Fruit fly (Drosophila melanogaster) whole organism, embryonic: ENCODE data around the gene Rab8.

Experiments
- Ada2b ChIP-seq: fragments of 200-800 bp; sonication (Bioruptor generic); IDR thresholded peaks from 2 replicates; pipeline ENCODE4 v1.3.6; 2022; ENCODE audit warnings: missing biosample characterization, missing genetic modification characterization
- CG10209 ChIP-seq: fragments of 200-800 bp; sonication (Bioruptor generic); optimal IDR thresholded peaks from 3 replicates; lab custom pipeline; 2017; ENCODE audit warnings: missing biosample characterization, mild to moderate bottlenecking, missing genetic modification characterization, missing genetic modification reagents
- CG1024 ChIP-seq: fragments of 200-800 bp; sonication (Bioruptor generic); IDR thresholded peaks from 2 replicates; pipeline ENCODE4 v1.3.6; 2022; ENCODE audit warnings: missing biosample characterization, missing genetic modification characterization
- CG10267 ChIP-seq: fragments of 200-800 bp; sonication (Bioruptor generic); optimal IDR thresholded peaks from 2 replicates; lab custom pipeline; 2018; ENCODE audit warnings: missing biosample characterization, mild to moderate bottlenecking, missing genetic modification characterization, moderate library complexity
- CG10321 ChIP-seq: fragments of 200-800 bp; sonication (Bioruptor generic); IDR thresholded peaks from 2 replicates; pipeline ENCODE4 v1.3.6; 2022; ENCODE audit warnings: missing biosample characterization, missing genetic modification characterization
- CG10979 ChIP-seq: fragments of 200-800 bp; sonication (Bioruptor generic); optimal IDR thresholded peaks from 2 replicates; lab custom pipeline; 2018; ENCODE audit warnings: missing biosample characterization, mild to moderate bottlenecking, missing genetic modification characterization, moderate library complexity
- CG11456 ChIP-seq: fragments of 200-800 bp; sonication (Bioruptor generic); IDR thresholded peaks from 3 replicates; pipeline ENCODE4 v1.3.6; 2022; ENCODE audit warnings: missing biosample characterization, missing genetic modification characterization
- CG12219 ChIP-seq: fragments of 200-800 bp; sonication (Bioruptor generic); optimal IDR thresholded peaks from 3 replicates; lab custom pipeline; 2018; ENCODE audit warnings: missing biosample characterization, mild to moderate bottlenecking, missing genetic modification characterization
- CG12299 ChIP-seq: fragments of 200-800 bp; sonication (Bioruptor generic); optimal IDR thresholded peaks from 2 replicates; lab custom pipeline; 2018; ENCODE audit warnings: missing biosample characterization, mild to moderate bottlenecking, missing genetic modification characterization
- CG13287 ChIP-seq: fragments of 200-800 bp; sonication (Bioruptor generic); IDR thresholded peaks from 2 replicates; pipeline ENCODE4 v1.3.6; 2022; ENCODE audit warnings: missing biosample characterization, missing genetic modification characterization; ENCODE audit not compliant: partially characterized antibody
- CG13624 ChIP-seq: fragments of 200-800 bp; sonication (Bioruptor generic); optimal IDR thresholded peaks from 2 replicates; lab custom pipeline; 2016; ENCODE audit warnings: missing biosample characterization, missing genetic modification characterization
- CG15601 ChIP-seq: fragments of 200-800 bp; sonication (Bioruptor generic); optimal IDR thresholded peaks from 3 replicates; lab custom pipeline; 2019; ENCODE audit warnings: missing biosample characterization, mild to moderate bottlenecking, missing genetic modification characterization, moderate library complexity
- CG15696 ChIP-seq: fragments of 200-800 bp; sonication (Bioruptor generic); optimal IDR thresholded peaks from 2 replicates; lab custom pipeline; 2019; ENCODE audit warnings: missing biosample characterization, mild to moderate bottlenecking, missing genetic modification characterization, moderate library complexity
- CG1603 ChIP-seq: fragments of 200-800 bp; sonication (Bioruptor generic); optimal IDR thresholded peaks from 2 replicates; lab custom pipeline; 2019; ENCODE audit warnings: missing biosample characterization, mild to moderate bottlenecking, missing genetic modification characterization, moderate library complexity
- CG18476 ChIP-seq: fragments of 200-800 bp; sonication (Bioruptor generic); optimal IDR thresholded peaks from 2 replicates; lab custom pipeline; 2016; ENCODE audit warnings: missing biosample characterization, mild to moderate bottlenecking, missing genetic modification characterization
- CG3163 ChIP-seq: fragments of 200-800 bp; sonication (Bioruptor generic); optimal IDR thresholded peaks from 3 replicates; lab custom pipeline; 2016; ENCODE audit warnings: missing biosample characterization, missing genetic modification characterization
- CG32532 ChIP-seq: fragments of 200-800 bp; sonication (Bioruptor generic); IDR thresholded peaks from 2 replicates; pipeline ENCODE4 v1.3.6; 2022; ENCODE audit warnings: missing biosample characterization, missing genetic modification characterization
- CG3281 ChIP-seq: fragments of 200-800 bp; sonication (Bioruptor generic); optimal IDR thresholded peaks from 3 replicates; lab custom pipeline; 2017; ENCODE audit warnings: missing biosample characterization, mild to moderate bottlenecking, missing genetic modification characterization
- CG33213 ChIP-seq: fragments of 200-800 bp; sonication (Bioruptor generic); optimal IDR thresholded peaks from 3 replicates; lab custom pipeline; 2016; ENCODE audit warnings: missing biosample characterization, missing genetic modification characterization
- CG4282 ChIP-seq: fragments of 200-800 bp; sonication (Bioruptor generic); optimal IDR thresholded peaks from 2 replicates; lab custom pipeline; 2016; ENCODE audit warnings: missing biosample characterization, missing genetic modification characterization
- CG4360 ChIP-seq: fragments of 200-800 bp; sonication (Bioruptor generic); IDR thresholded peaks from 2 replicates; pipeline ENCODE4 v1.3.6; 2022; ENCODE audit warnings: missing biosample characterization, missing genetic modification characterization
- CG7556 ChIP-seq: fragments of 200-800 bp; sonication (Bioruptor generic); optimal IDR thresholded peaks from 2 replicates; lab custom pipeline; 2017; ENCODE audit warnings: missing biosample characterization, mild to moderate bottlenecking, missing genetic modification characterization
- CG8924 ChIP-seq: fragments of 200-800 bp; optimal IDR thresholded peaks from 3 replicates; lab custom pipeline; 2019; ENCODE audit warnings: missing biosample characterization, mild to moderate bottlenecking, missing genetic modification characterization, moderate library complexity
- Dref ChIP-seq: fragments of 200-800 bp; sonication (Bioruptor generic); IDR thresholded peaks from 2 replicates; pipeline ENCODE4 v1.3.6; 2022; ENCODE audit warnings: missing biosample characterization, missing genetic modification characterization
- Gsc ChIP-seq: fragments of 200-800 bp; sonication (Bioruptor generic); IDR thresholded peaks from 2 replicates; pipeline ENCODE4 v1.3.6; 2022; ENCODE audit warnings: missing biosample characterization, missing genetic modification characterization
- Gug ChIP-seq: fragments of 200-800 bp; sonication (Bioruptor generic); IDR thresholded peaks from 4 replicates; pipeline ENCODE4 v1.3.6; 2022; ENCODE audit warnings: missing biosample characterization, missing genetic modification characterization
- HLHmδ ChIP-seq: fragments of 200-800 bp; sonication (Bioruptor generic); optimal IDR thresholded peaks from 2 replicates; lab custom pipeline; 2018; ENCODE audit warnings: missing biosample characterization, mild to moderate bottlenecking, missing genetic modification characterization, moderate library complexity
- Hr51 ChIP-seq, 2 experiments: fragments of 200-800 bp; sonication (Bioruptor generic); optimal IDR thresholded peaks; 2 replicates in 1 of 2; 3 replicates in 1 of 2; lab custom pipeline; 2016 to 2018; ENCODE audit warnings: missing biosample characterization in 2 of 2, missing genetic modification characterization in 2 of 2, mild to moderate bottlenecking in 1 of 2, moderate library complexity in 1 of 2
- Nf-YB ChIP-seq: fragments of 200-800 bp; sonication (Bioruptor generic); optimal IDR thresholded peaks from 3 replicates; lab custom pipeline; 2019; ENCODE audit warnings: missing biosample characterization, mild to moderate bottlenecking, missing genetic modification characterization, moderate library complexity
- Opbp ChIP-seq: fragments of 200-800 bp; sonication (Bioruptor generic); IDR thresholded peaks from 3 replicates; pipeline ENCODE4 v1.3.6; 2022; ENCODE audit warnings: missing biosample characterization, missing genetic modification characterization; ENCODE audit not compliant: partially characterized antibody
- cg ChIP-seq: fragments of 200-800 bp; sonication (Bioruptor generic); optimal IDR thresholded peaks from 3 replicates; lab custom pipeline; 2019; ENCODE audit warnings: missing biosample characterization, mild to moderate bottlenecking, missing genetic modification characterization, moderate library complexity
- chn ChIP-seq: fragments of 200-800 bp; sonication (Bioruptor generic); optimal IDR thresholded peaks from 2 replicates; lab custom pipeline; 2016; ENCODE audit warnings: missing biosample characterization, missing genetic modification characterization
- ci ChIP-seq: fragments of 200-800 bp; sonication (Bioruptor generic); IDR thresholded peaks from 3 replicates; pipeline ENCODE4 v1.3.6; 2022; ENCODE audit warnings: missing biosample characterization, missing genetic modification characterization
- da ChIP-seq: fragments of 200-800 bp; sonication (Bioruptor generic); optimal IDR thresholded peaks from 2 replicates; lab custom pipeline; 2016; ENCODE audit warnings: missing biosample characterization, missing genetic modification characterization
- disco-r ChIP-seq: fragments of 200-800 bp; sonication (Bioruptor generic); optimal IDR thresholded peaks from 2 replicates; lab custom pipeline; 2016; ENCODE audit warnings: missing biosample characterization, missing genetic modification characterization
- esg ChIP-seq: fragments of 200-800 bp; sonication (Bioruptor generic); conservative IDR thresholded peaks from 2 replicates; pipeline ENCODE4 v1.3.6; 2022; ENCODE audit warnings: missing biosample characterization, missing genetic modification characterization
- gro ChIP-seq: fragments of 200-800 bp; sonication (Bioruptor generic); optimal IDR thresholded peaks from 2 replicates; lab custom pipeline; 2016; ENCODE audit warnings: missing biosample characterization, missing genetic modification characterization
- jumu ChIP-seq: fragments of 200-800 bp; sonication (Bioruptor generic); optimal IDR thresholded peaks from 3 replicates; lab custom pipeline; 2016; ENCODE audit warnings: missing biosample characterization, missing genetic modification characterization
- klu ChIP-seq: fragments of 200-800 bp; sonication (Bioruptor generic); IDR thresholded peaks from 2 replicates; pipeline ENCODE4 v1.3.6; 2022; ENCODE audit warnings: missing biosample characterization, missing genetic modification characterization
- kni ChIP-seq: fragments of 200-800 bp; sonication (Bioruptor generic); optimal IDR thresholded peaks from 3 replicates; lab custom pipeline; 2017; ENCODE audit warnings: mild to moderate bottlenecking, missing biosample characterization, missing genetic modification reagents, missing genetic modification characterization
- mam ChIP-seq: fragments of 200-800 bp; sonication (Bioruptor generic); optimal IDR thresholded peaks from 3 replicates; lab custom pipeline; 2016; ENCODE audit warnings: missing biosample characterization, missing genetic modification characterization
- sd ChIP-seq: fragments of 200-800 bp; sonication (Bioruptor generic); optimal IDR thresholded peaks from 3 replicates; lab custom pipeline; 2018; ENCODE audit warnings: missing biosample characterization, mild to moderate bottlenecking, missing genetic modification characterization, moderate library complexity
- sim ChIP-seq: fragments of 200-800 bp; sonication (Bioruptor generic); IDR thresholded peaks from 2 replicates; pipeline ENCODE4 v1.3.6; 2022; ENCODE audit warnings: missing biosample characterization, missing genetic modification characterization
- tap ChIP-seq: fragments of 200-800 bp; optimal IDR thresholded peaks from 3 replicates; lab custom pipeline; 2019; ENCODE audit warnings: missing biosample characterization, mild to moderate bottlenecking, missing genetic modification characterization, moderate library complexity
- toy ChIP-seq: fragments of 200-800 bp; sonication (Bioruptor generic); IDR thresholded peaks from 2 replicates; pipeline ENCODE4 v1.3.6; 2022; ENCODE audit warnings: missing biosample characterization, missing genetic modification characterization
- trem ChIP-seq: fragments of 200-800 bp; optimal IDR thresholded peaks from 3 replicates; lab custom pipeline; 2019; ENCODE audit warnings: missing biosample characterization, mild to moderate bottlenecking, missing genetic modification characterization, moderate library complexity
- vfl ChIP-seq: fragments of 200-800 bp; sonication (Bioruptor generic); optimal IDR thresholded peaks from 2 replicates; lab custom pipeline; 2016; ENCODE audit warnings: missing biosample characterization, missing genetic modification characterization
- vvl ChIP-seq: fragments of 200-800 bp; sonication (Bioruptor generic); IDR thresholded peaks from 2 replicates; pipeline ENCODE4 v1.3.6; 2022; ENCODE audit warnings: missing biosample characterization, missing genetic modification characterization

The Rab8 gene

DNA sequence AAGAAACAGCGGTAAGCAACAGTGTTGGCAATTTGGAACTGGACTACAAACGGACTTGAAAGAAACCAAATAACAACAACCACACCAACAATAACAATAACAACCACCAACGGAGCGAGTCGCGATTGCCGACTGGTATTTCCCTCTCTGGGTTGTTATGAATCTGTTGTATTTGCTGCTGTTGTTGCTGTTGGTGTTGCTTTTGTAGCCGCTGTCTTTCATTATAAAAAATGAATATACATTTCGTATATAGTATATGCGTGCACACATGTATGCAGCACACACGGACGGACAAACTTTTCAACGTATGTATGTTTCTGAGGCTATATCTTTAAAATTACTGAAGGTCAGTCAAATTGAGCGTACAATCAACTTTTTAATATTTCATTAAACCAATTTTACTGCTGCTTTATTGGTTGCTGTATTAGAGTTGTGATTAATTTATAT is 32.5 kb upstream of the Rab8 start (continued):
- TF ChIP-seq gro (no peak), CG33213 (GFP tag; lab: Kevin White, UChicago) (no peak), ci (GFP tag; lab: Robert Waterston, UW) (no peak), CG3281 (GFP tag; lab: Kevin White, UChicago) (no peak), CG1024 (GFP tag; lab: Robert Waterston, UW) (no peak), CG4360 (peak; percentile 87), CG15601 (tag; lab: Kevin White, UChicago) (no peak), CG7556 (GFP tag; lab: Kevin White, UChicago) (peak; percentile 25), tap (tag; lab: Kevin White, UChicago) (no peak), mam (GFP tag; lab: Kevin White, UChicago) (no peak), sd (tag; lab: Kevin White, UChicago) (peak; percentile 21), Hr51 (GFP tag; optimal IDR thresholded peaks at IDR 0.05; lab: Kevin White, UChicago) (no peak), CG1603 (tag; lab: Kevin White, UChicago) (no peak), toy (GFP tag; lab: Robert Waterston, UW) (no peak), trem (tag; lab: Kevin White, UChicago) (no peak), cg (GFP tag; lab: Kevin White, UChicago) (peak; percentile 24), esg (GFP tag; lab: Robert Waterston, UW) (no peak), chn (no peak), CG10321 (no peak), CG12299 (tag; lab: Kevin White, UChicago) (no peak), CG3163 (GFP tag; lab: Kevin White, UChicago) (peak; percentile 3)

DNA sequence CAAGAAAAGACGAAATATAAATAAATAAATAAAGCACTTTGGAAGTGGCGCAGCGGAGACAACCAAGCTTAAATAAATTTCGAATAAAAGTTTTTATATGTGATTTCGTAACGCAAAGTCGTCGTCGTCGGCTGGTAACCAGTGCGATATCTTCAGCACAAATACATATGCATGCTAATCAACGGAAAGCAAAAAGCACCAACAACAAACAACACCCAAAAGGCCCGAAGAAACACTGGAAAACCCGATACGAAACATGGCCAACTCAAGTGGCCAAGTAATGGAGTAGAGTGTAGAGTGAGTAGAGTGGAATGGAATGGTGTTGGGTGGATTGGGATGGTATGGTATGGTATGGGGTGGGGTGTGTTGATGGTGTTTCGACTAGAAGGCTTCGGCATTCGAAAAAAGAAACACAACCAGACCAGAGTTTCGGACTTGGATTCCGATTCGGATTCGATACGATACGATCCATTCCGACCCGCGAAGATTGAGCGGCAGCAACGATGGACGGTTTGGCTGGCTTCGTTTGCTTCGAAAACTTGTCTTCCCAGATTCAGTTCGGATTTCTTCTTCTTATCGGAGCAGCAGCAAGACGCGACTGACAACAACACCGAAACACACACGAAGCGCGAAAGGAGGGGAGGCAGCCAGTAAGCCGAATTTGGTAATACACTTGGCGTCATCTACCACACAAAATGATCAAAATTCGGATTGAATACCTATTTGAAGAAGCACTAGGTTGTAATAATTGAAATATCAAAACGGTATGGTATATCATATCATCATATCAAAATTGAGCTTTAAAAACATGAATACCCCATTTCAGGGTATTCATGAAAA is 31.9 kb upstream of the Rab8 start:
- peak; percentile 79 for TF ChIP-seq Nf-YB (GFP tag; lab: Kevin White, UChicago)
- no peak for TF ChIP-seq Gsc (GFP tag; lab: Robert Waterston, UW)
- TF ChIP-seq vvl (GFP tag; lab: Robert Waterston, UW) = peak; percentile 95
- no peak for TF ChIP-seq sim (GFP tag; lab: Robert Waterston, UW)
- no peak; the same call in 1 of the 2 replicates for TF ChIP-seq CG13287
- peak; percentile 87 for TF ChIP-seq da (GFP tag; lab: Kevin White, UChicago)
- no peak for TF ChIP-seq Opbp (GFP tag; lab: Robert Waterston, UW)
- peak; percentile 91 for TF ChIP-seq jumu
- peak; percentile 93 for TF ChIP-seq vfl (GFP tag; lab: Kevin White, UChicago)
- peak; percentile 95 for TF ChIP-seq Gug (GFP tag; lab: Robert Waterston, UW)
- no peak; the same call in none of the 2 replicates for TF ChIP-seq Dref (GFP tag; lab: Robert Waterston, UW)
- TF ChIP-seq CG15696 = peak; percentile 53
- peak; percentile 94 for TF ChIP-seq CG10209 (GFP tag; lab: Kevin White, UChicago)
- TF ChIP-seq CG13624 = peak; percentile 97
- TF ChIP-seq CG11456 = peak; percentile 95
- peak; percentile 85 for TF ChIP-seq CG10979 (tag; lab: Kevin White, UChicago)
- peak; percentile 93 for TF ChIP-seq CG4282
- TF ChIP-seq kni (GFP tag; lab: Kevin White, UChicago) = no peak
- TF ChIP-seq Ada2b = peak; percentile 77
- TF ChIP-seq CG10267 (tag; lab: Kevin White, UChicago) = peak; percentile 69
- peak; percentile 95 for TF ChIP-seq CG8924
- TF ChIP-seq disco-r (GFP tag; lab: Kevin White, UChicago) = peak; percentile 94
- peak; percentile 96 for TF ChIP-seq CG12219
- TF ChIP-seq CG18476 (GFP tag; lab: Kevin White, UChicago) = peak; percentile 78
- no peak for TF ChIP-seq HLHmδ (GFP tag; lab: Kevin White, UChicago)
- peak; percentile 83; the same call in 1 of the 2 replicates for TF ChIP-seq klu (GFP tag; lab: Robert Waterston, UW)
- TF ChIP-seq CG32532 (GFP tag; lab: Robert Waterston, UW) = peak; percentile 96
